Worm (Caenorhabditis elegans): ENCODE measurements around the gene nhr-66.

nhr-66 gene

DNA sequence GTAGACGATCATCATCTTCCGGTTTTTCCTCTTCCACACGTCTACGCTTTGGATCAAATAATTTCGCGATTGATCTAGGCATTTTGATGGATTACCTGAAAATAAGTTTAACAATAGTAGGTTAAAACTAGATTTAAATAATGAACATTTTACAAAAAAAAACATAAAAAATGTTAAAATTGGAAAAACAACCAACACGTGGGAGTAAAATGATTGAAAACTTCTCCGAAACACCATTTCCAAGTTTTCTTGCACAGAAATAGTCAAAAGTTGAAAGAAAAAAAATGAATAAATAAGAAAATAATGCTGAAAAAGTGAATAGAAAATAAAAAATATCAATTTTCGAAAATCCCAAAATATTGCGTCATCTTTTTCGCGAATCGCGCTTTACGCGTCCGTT lies 24.7 kb downstream of the nhr-66 start, which contains the start of gene C07G1.7:
C07G1.7 (minus strand) TSS at position 101 of the 400 bp plus-strand sequence.
- TF ChIP-seq F13H6.1 (tag; optimal IDR thresholded peaks at IDR 0.05) (no peak), fos-1 (tag; optimal IDR thresholded peaks at IDR 0.05) (no peak), crh-2 (tag; optimal IDR thresholded peaks at IDR 0.05) (no peak), skn-1 (tag; optimal IDR thresholded peaks at IDR 0.05) (no peak), ceh-82 (tag; optimal IDR thresholded peaks at IDR 0.05) (no peak), ceh-16 (tag; optimal IDR thresholded peaks at IDR 0.05) (no peak), mab-5 (tag; optimal IDR thresholded peaks at IDR 0.05) (no peak), unc-55 (GFP tag; optimal IDR thresholded peaks at IDR 0.05) (no peak), nhr-21 (tag; optimal IDR thresholded peaks at IDR 0.05) (no peak), ztf-1 (GFP tag; conservative IDR thresholded peaks at IDR 0.05) (no peak), mbf-1 (tag; optimal IDR thresholded peaks at IDR 0.05) (no peak), dmd-4 (tag; optimal IDR thresholded peaks at IDR 0.05) (no peak), lin-11 (tag; optimal IDR thresholded peaks at IDR 0.05) (no peak), nhr-129 (tag; optimal IDR thresholded peaks at IDR 0.05) (no peak), unc-39 (tag; optimal IDR thresholded peaks at IDR 0.05) (no peak), sma-3 (GFP tag; optimal IDR thresholded peaks at IDR 0.05) (no peak), nhr-10 (tag; optimal IDR thresholded peaks at IDR 0.05) (no peak), sma-9 (GFP tag; optimal IDR thresholded peaks at IDR 0.05) (no peak), sma-9 (tag; optimal IDR thresholded peaks at IDR 0.05) (no peak), lsy-2 (tag; optimal IDR thresholded peaks at IDR 0.05) (no peak), egl-27 (tag; optimal IDR thresholded peaks at IDR 0.05) (no peak)

ce11 chrIV:8210300-8210699 lies 26.1 kb downstream of the nhr-66 start, which contains the start of gene C07G1.6:
Gene C07G1.6, minus strand, starts transcription at chrIV:8210400.
- no peak for TF ChIP-seq unc-39 (tag; optimal IDR thresholded peaks at IDR 0.05)

DNA sequence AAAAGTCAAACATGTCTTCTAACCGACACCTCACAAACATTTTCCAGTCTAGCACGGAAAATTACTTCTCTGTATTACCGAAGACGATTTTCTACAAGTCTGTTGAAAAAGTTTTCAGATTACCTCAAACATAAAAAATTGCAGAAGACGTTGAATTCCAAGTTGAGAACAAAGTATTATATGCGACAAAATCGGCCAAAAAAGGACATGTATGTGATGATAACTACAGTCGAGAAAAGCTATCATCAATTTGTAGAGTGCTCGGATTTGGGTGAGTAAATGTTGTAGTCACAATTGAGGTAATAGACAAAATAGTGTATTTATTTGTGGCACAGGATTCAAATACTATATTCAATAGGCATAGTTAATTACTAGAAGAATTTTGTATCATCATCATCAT lies 27.5 kb downstream of the nhr-66 start:
- TF ChIP-seq elt-1 (tag; optimal IDR thresholded peaks at IDR 0.05) (no peak), nhr-23 (tag; optimal IDR thresholded peaks at IDR 0.05) (no peak), snpc-4 (tag; optimal IDR thresholded peaks at IDR 0.05) (no peak), nhr-77 (tag; optimal IDR thresholded peaks at IDR 0.05) (no peak), nhr-21 (tag; optimal IDR thresholded peaks at IDR 0.05) (no peak), skn-1 (tag; optimal IDR thresholded peaks at IDR 0.05) (no peak), ztf-11 (tag; optimal IDR thresholded peaks at IDR 0.05) (no peak), nhr-6 (tag; optimal IDR thresholded peaks at IDR 0.05) (no peak), crh-2 (tag; optimal IDR thresholded peaks at IDR 0.05) (no peak), zag-1 (tag; optimal IDR thresholded peaks at IDR 0.05) (no peak), fos-1 (tag; optimal IDR thresholded peaks at IDR 0.05) (no peak), ztf-1 (GFP tag; conservative IDR thresholded peaks at IDR 0.05) (no peak), lsy-2 (tag; optimal IDR thresholded peaks at IDR 0.05) (no peak), egl-27 (tag; optimal IDR thresholded peaks at IDR 0.05) (no peak), sem-4 (tag; optimal IDR thresholded peaks at IDR 0.05) (no peak), unc-39 (tag; optimal IDR thresholded peaks at IDR 0.05) (no peak), nhr-25 (tag; optimal IDR thresholded peaks at IDR 0.05) (no peak), alr-1 (tag; optimal IDR thresholded peaks at IDR 0.05) (no peak), dmd-4 (tag; optimal IDR thresholded peaks at IDR 0.05) (no peak), aly-2 (tag; optimal IDR thresholded peaks at IDR 0.05) (no peak)

DNA sequence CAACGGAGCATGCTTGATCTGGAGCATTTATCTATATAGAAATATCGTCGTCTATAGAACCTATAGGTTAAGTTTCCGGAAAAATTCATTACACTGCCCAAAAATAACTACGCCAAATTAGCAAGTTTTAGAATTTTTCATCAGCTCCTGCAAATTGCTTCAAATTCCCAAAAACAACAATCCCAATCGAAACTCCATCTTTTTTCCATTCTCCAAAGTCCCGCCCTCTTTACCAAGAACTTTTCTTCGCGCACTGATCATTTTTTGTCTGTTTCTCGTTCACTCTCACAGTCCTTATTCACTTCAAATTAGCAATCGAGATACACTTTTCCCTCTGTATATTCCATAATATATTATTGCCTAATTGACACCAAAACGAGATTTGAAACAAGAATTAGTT lies 30.1 kb downstream of the nhr-66 start, which contains the start of gene svh-1:
svh-1 (plus strand) TSS at position 301 of the 400 bp plus-strand sequence.
- TF ChIP-seq nhr-77 (tag; optimal IDR thresholded peaks at IDR 0.05), result no peak

DNA sequence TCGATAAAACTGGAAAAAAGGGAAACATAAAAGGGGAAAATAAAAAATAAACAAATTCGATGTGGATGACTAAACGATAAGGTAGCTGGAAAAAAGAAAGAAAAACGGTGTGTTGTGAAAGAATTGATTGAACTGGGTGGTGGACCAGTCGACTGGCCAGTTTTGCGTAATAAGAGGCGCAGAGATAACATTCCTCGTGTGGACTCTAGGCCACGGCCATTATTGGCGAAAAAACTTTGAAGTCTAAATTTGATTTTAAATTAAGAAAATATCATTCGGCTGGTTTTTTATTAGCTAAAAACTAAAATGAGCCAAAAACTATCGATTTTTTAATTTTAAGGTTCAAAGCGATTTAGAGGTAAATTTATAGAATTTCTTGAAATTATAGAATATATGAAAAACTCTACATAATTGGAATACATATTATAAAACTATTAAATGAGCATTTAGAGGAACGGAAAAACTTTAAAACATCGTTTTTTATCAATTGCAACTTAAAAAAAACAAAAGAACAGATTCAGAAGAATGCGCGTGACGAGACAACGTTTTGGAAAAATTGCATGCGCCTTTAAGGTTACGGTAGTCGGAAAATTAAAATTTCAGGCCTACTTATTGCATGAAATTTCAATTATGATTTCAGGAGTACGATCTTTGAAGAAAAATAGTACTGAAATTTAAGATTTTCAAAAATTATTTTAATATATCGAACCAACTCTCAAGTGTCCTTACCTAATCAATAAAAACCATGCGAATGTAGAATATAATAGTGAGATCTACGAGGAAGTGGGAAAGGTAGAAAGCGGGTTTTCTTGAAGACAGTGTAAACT lies 30.9 kb downstream of the nhr-66 start, which contains the start of gene hgrs-1:
hgrs-1 (minus strand) TSS at position 777 of the 827 bp plus-strand sequence.
- TF ChIP-seq gmeb-1 (tag; optimal IDR thresholded peaks at IDR 0.05) (no peak), ztf-1 (GFP tag; conservative IDR thresholded peaks at IDR 0.05) (no peak), aly-2 (tag; optimal IDR thresholded peaks at IDR 0.05) (no peak), fos-1 (tag; optimal IDR thresholded peaks at IDR 0.05) (peak; percentile 43), C34F6.9 (tag; optimal IDR thresholded peaks at IDR 0.05) (peak; percentile 46), nhr-129 (tag; optimal IDR thresholded peaks at IDR 0.05) (no peak), R02D3.7 (tag; optimal IDR thresholded peaks at IDR 0.05) (no peak), sem-4 (tag; optimal IDR thresholded peaks at IDR 0.05) (no peak), mbf-1 (tag; optimal IDR thresholded peaks at IDR 0.05) (no peak), alr-1 (tag; optimal IDR thresholded peaks at IDR 0.05) (no peak), ama-1 (optimal IDR thresholded peaks at IDR 0.05) (no peak), F13H6.1 (tag; optimal IDR thresholded peaks at IDR 0.05) (no peak), egl-27 (tag; optimal IDR thresholded peaks at IDR 0.05) (no peak), ztf-11 (tag; optimal IDR thresholded peaks at IDR 0.05) (no peak)
